Worm (Caenorhabditis elegans) whole organism, L4 larva: ENCODE measurements around the gene clec-56.

Experiments used
- ZK546.5 ChIP-seq, 2 experiments: sonication (generic microtip); optimal IDR thresholded peaks; 2 replicates each; lab custom pipeline; 2017; ENCODE audit warnings: missing biosample characterization in 2 of 2, missing genetic modification characterization in 2 of 2
- aly-2 ChIP-seq: sonication (generic microtip); optimal IDR thresholded peaks from 2 replicates; lab custom pipeline; 2018; ENCODE audit warnings: missing biosample characterization, missing genetic modification characterization
- ama-1 ChIP-seq: fragments of 150-350 bp; optimal IDR thresholded peaks from 2 replicates; lab custom pipeline; 2014; ENCODE audit warnings: inconsistent platforms, mixed read lengths
- daf-8 ChIP-seq: fragments of 200-800 bp; sonication (Bioruptor generic); IDR thresholded peaks from 2 replicates; pipeline ENCODE4 v1.3.6; 2022; ENCODE audit warnings: missing genetic modification characterization, missing compliant biosample characterization
- dve-1 ChIP-seq: sonication (generic microtip); optimal IDR thresholded peaks from 2 replicates; lab custom pipeline; 2017; ENCODE audit warnings: antibody characterized with exemption, mild to moderate bottlenecking, missing genetic modification characterization, missing compliant biosample characterization; ENCODE audit not compliant: insufficient read depth
- egl-43 ChIP-seq: fragments of 200-800 bp; sonication (Bioruptor generic); IDR thresholded peaks from 2 replicates; pipeline ENCODE4 v1.3.6; 2022; ENCODE audit warnings: missing genetic modification reagents, missing genetic modification characterization, missing compliant biosample characterization
- lin-39 ChIP-seq: fragments of 150-350 bp; optimal IDR thresholded peaks from 2 replicates; lab custom pipeline; 2014; ENCODE audit warnings: missing biosample characterization, missing genetic modification reagents, missing genetic modification characterization
- mxl-3 ChIP-seq: fragments of 200-800 bp; sonication (Bioruptor generic); optimal IDR thresholded peaks from 2 replicates; lab custom pipeline; 2018; ENCODE audit warnings: mild to moderate bottlenecking, missing genetic modification characterization, missing compliant biosample characterization
- skn-1 ChIP-seq: fragments of 150-350 bp; optimal IDR thresholded peaks from 2 replicates; lab custom pipeline; 2014; ENCODE audit warnings: missing biosample characterization, missing genetic modification characterization
- unc-130 ChIP-seq: sonication (generic microtip); optimal IDR thresholded peaks from 2 replicates; lab custom pipeline; 2016; ENCODE audit warnings: missing genetic modification reagents, missing genetic modification characterization, missing compliant biosample characterization

- TF ChIP-seq ama-1 (lab: Kevin White, UChicago) = no peak
- no peak for TF ChIP-seq dve-1 (tag; lab: Kevin White, UChicago)
- no peak for TF ChIP-seq unc-130 (GFP tag; lab: Kevin White, UChicago)
- no peak for TF ChIP-seq skn-1 (tag; lab: Kevin White, UChicago)
- no peak for TF ChIP-seq egl-43
- no peak for TF ChIP-seq lin-39 (tag; lab: Kevin White, UChicago)
- TF ChIP-seq aly-2 (tag; lab: Kevin White, UChicago) = no peak
- TF ChIP-seq ZK546.5 (tag; optimal IDR thresholded peaks at IDR 0.05; lab: Kevin White, UChicago) = no peak
- TF ChIP-seq mxl-3 = no peak
- TF ChIP-seq daf-8 (GFP tag; lab: Robert Waterston, UW) = no peak
These were observed 34.4 kb downstream of the clec-56 start for ce11 chrV:14508556-14508955.
